Fruit fly (Drosophila melanogaster) whole organism, embryonic: ENCODE measurements around the gene CG6688.

Experiments
- Abd-B ChIP-seq: fragments of 200-800 bp; sonication (Bioruptor generic); optimal IDR thresholded peaks from 2 replicates; lab custom pipeline; 2018; ENCODE audit warnings: missing biosample characterization, mild to moderate bottlenecking, missing genetic modification characterization, moderate library complexity
- B-H1 ChIP-seq: fragments of 200-800 bp; sonication (Bioruptor generic); IDR thresholded peaks from 3 replicates; pipeline ENCODE4 v1.3.6; 2022; ENCODE audit warnings: missing biosample characterization, missing genetic modification characterization
- C15 ChIP-seq: fragments of 200-800 bp; sonication (Bioruptor generic); IDR thresholded peaks from 3 replicates; pipeline ENCODE4 v1.3.6; 2022; ENCODE audit warnings: missing biosample characterization, missing genetic modification characterization
- CG10209 ChIP-seq: fragments of 200-800 bp; sonication (Bioruptor generic); optimal IDR thresholded peaks from 3 replicates; lab custom pipeline; 2017; ENCODE audit warnings: missing biosample characterization, mild to moderate bottlenecking, missing genetic modification characterization, missing genetic modification reagents
- CG10267 ChIP-seq: fragments of 200-800 bp; sonication (Bioruptor generic); optimal IDR thresholded peaks from 2 replicates; lab custom pipeline; 2018; ENCODE audit warnings: missing biosample characterization, mild to moderate bottlenecking, missing genetic modification characterization, moderate library complexity
- CG12391 ChIP-seq: fragments of 200-800 bp; sonication (Bioruptor generic); optimal IDR thresholded peaks from 3 replicates; lab custom pipeline; 2018; ENCODE audit warnings: missing biosample characterization, mild to moderate bottlenecking, missing genetic modification characterization, moderate library complexity
- CG13424 ChIP-seq: fragments of 200-800 bp; sonication (Bioruptor generic); optimal IDR thresholded peaks from 2 replicates; lab custom pipeline; 2019; ENCODE audit warnings: missing biosample characterization, mild to moderate bottlenecking, missing genetic modification characterization, moderate library complexity
- CG14860 ChIP-seq: fragments of 200-800 bp; sonication (Bioruptor generic); IDR thresholded peaks from 3 replicates; pipeline ENCODE4 v1.3.6; 2022; ENCODE audit warnings: missing biosample characterization, missing genetic modification characterization; ENCODE audit not compliant: partially characterized antibody
- CG15011 ChIP-seq: fragments of 200-800 bp; sonication (Bioruptor generic); optimal IDR thresholded peaks from 3 replicates; lab custom pipeline; 2018; ENCODE audit warnings: missing biosample characterization, mild to moderate bottlenecking, missing genetic modification characterization
- CG15514 ChIP-seq: fragments of 200-800 bp; sonication (Bioruptor generic); optimal IDR thresholded peaks from 3 replicates; lab custom pipeline; 2017; ENCODE audit warnings: missing biosample characterization, missing genetic modification characterization, mild to moderate bottlenecking, moderate library complexity, missing genetic modification reagents
- CG1602 ChIP-seq: fragments of 200-800 bp; sonication (Bioruptor generic); optimal IDR thresholded peaks from 3 replicates; lab custom pipeline; 2016; ENCODE audit warnings: missing biosample characterization, missing genetic modification characterization
- CG16813 ChIP-seq: fragments of 200-800 bp; sonication (Bioruptor generic); IDR thresholded peaks from 3 replicates; pipeline ENCODE4 v1.3.6; 2022; ENCODE audit warnings: missing biosample characterization, missing genetic modification characterization; ENCODE audit not compliant: partially characterized antibody
- CG2116 ChIP-seq: fragments of 200-800 bp; sonication (Bioruptor generic); optimal IDR thresholded peaks from 3 replicates; lab custom pipeline; 2018; ENCODE audit warnings: missing biosample characterization, mild to moderate bottlenecking, missing genetic modification characterization
- CG2120 ChIP-seq: fragments of 200-800 bp; sonication (Bioruptor generic); optimal IDR thresholded peaks from 3 replicates; lab custom pipeline; 2016; ENCODE audit warnings: missing biosample characterization, missing genetic modification characterization
- CG31365 ChIP-seq: fragments of 200-800 bp; sonication (Bioruptor generic); optimal IDR thresholded peaks from 2 replicates; lab custom pipeline; 2018; ENCODE audit warnings: missing biosample characterization, mild to moderate bottlenecking, missing genetic modification characterization
- CG3163 ChIP-seq: fragments of 200-800 bp; sonication (Bioruptor generic); optimal IDR thresholded peaks from 3 replicates; lab custom pipeline; 2016; ENCODE audit warnings: missing biosample characterization, missing genetic modification characterization
- CG4424 ChIP-seq: fragments of 200-800 bp; sonication (Bioruptor generic); optimal IDR thresholded peaks from 3 replicates; lab custom pipeline; 2016; ENCODE audit warnings: missing biosample characterization, missing genetic modification characterization
- CG4854 ChIP-seq: fragments of 200-800 bp; sonication (Bioruptor generic); optimal IDR thresholded peaks from 2 replicates; lab custom pipeline; 2016; ENCODE audit warnings: missing biosample characterization, missing genetic modification characterization, inconsistent platforms
- CG6765 ChIP-seq: fragments of 200-800 bp; sonication (Bioruptor generic); optimal IDR thresholded peaks from 3 replicates; lab custom pipeline; 2017; ENCODE audit warnings: missing biosample characterization, mild to moderate bottlenecking, missing genetic modification characterization
- CoRest ChIP-seq: fragments of 200-800 bp; sonication (Bioruptor generic); optimal IDR thresholded peaks from 3 replicates; lab custom pipeline; 2018; ENCODE audit warnings: missing biosample characterization, mild to moderate bottlenecking, missing genetic modification characterization, moderate library complexity
- D19A ChIP-seq: fragments of 200-800 bp; optimal IDR thresholded peaks from 3 replicates; lab custom pipeline; 2019; ENCODE audit warnings: missing biosample characterization, mild to moderate bottlenecking, missing genetic modification characterization, moderate library complexity
- Deaf1 ChIP-seq: fragments of 200-800 bp; optimal IDR thresholded peaks from 3 replicates; lab custom pipeline; 2019; ENCODE audit warnings: missing biosample characterization, mild to moderate bottlenecking, missing genetic modification characterization, moderate library complexity
- Dll ChIP-seq: fragments of 200-800 bp; sonication (Bioruptor generic); IDR thresholded peaks from 4 replicates; pipeline ENCODE4 v1.3.6; 2022; ENCODE audit warnings: missing biosample characterization, missing genetic modification characterization; ENCODE audit not compliant: partially characterized antibody
- Dp ChIP-seq: fragments of 200-800 bp; sonication (Bioruptor generic); optimal IDR thresholded peaks from 2 replicates; lab custom pipeline; 2018; ENCODE audit warnings: missing biosample characterization, mild to moderate bottlenecking, missing genetic modification characterization, moderate library complexity
- Ets65A ChIP-seq: fragments of 200-800 bp; sonication (Bioruptor generic); peaks from one replicate; lab custom pipeline; 2016; ENCODE audit warnings: missing biosample characterization, missing genetic modification characterization
- HmgZ ChIP-seq: fragments of 200-800 bp; sonication (Bioruptor generic); optimal IDR thresholded peaks from 2 replicates; lab custom pipeline; 2018; ENCODE audit warnings: missing biosample characterization, mild to moderate bottlenecking, missing genetic modification characterization
- Hr39 ChIP-seq: fragments of >200 bp; optimal IDR thresholded peaks from 2 replicates; lab custom pipeline; 2017
- Opbp ChIP-seq: fragments of 200-800 bp; sonication (Bioruptor generic); IDR thresholded peaks from 3 replicates; pipeline ENCODE4 v1.3.6; 2022; ENCODE audit warnings: missing biosample characterization, missing genetic modification characterization; ENCODE audit not compliant: partially characterized antibody
- Sin3A ChIP-seq: fragments of >200 bp; optimal IDR thresholded peaks from 2 replicates; lab custom pipeline; 2018
- chn ChIP-seq: fragments of 200-800 bp; sonication (Bioruptor generic); optimal IDR thresholded peaks from 2 replicates; lab custom pipeline; 2016; ENCODE audit warnings: missing biosample characterization, missing genetic modification characterization
- crp ChIP-seq, 2 experiments: fragments of 200-800 bp; sonication (Bioruptor generic); optimal IDR thresholded peaks; 2 replicates in 1 of 2; 3 replicates in 1 of 2; lab custom pipeline; 2017; ENCODE audit warnings: missing biosample characterization in 2 of 2, missing genetic modification characterization in 2 of 2, mild to moderate bottlenecking in 1 of 2, moderate library complexity in 1 of 2
- dan ChIP-seq: fragments of 200-800 bp; sonication (Bioruptor generic); IDR thresholded peaks from 2 replicates; pipeline ENCODE4 v1.3.6; 2022; ENCODE audit warnings: missing biosample characterization, missing genetic modification characterization
- dmrt99B ChIP-seq: fragments of 200-800 bp; sonication (Bioruptor generic); optimal IDR thresholded peaks from 2 replicates; lab custom pipeline; 2018; ENCODE audit warnings: missing biosample characterization, mild to moderate bottlenecking, missing genetic modification characterization, moderate library complexity
- fd3F ChIP-seq: fragments of 200-800 bp; sonication (Bioruptor generic); optimal IDR thresholded peaks from 2 replicates; lab custom pipeline; 2018; ENCODE audit warnings: missing biosample characterization, mild to moderate bottlenecking, missing genetic modification characterization, moderate library complexity
- fu2 ChIP-seq: fragments of 200-800 bp; sonication (Bioruptor generic); optimal IDR thresholded peaks from 2 replicates; lab custom pipeline; 2016; ENCODE audit warnings: missing biosample characterization, missing genetic modification characterization
- gce ChIP-seq: fragments of 200-800 bp; sonication (Bioruptor generic); IDR thresholded peaks from 3 replicates; pipeline ENCODE4 v1.3.6; 2022; ENCODE audit warnings: missing biosample characterization, missing genetic modification characterization
- gfzf ChIP-seq: fragments of 200-800 bp; sonication (Bioruptor generic); optimal IDR thresholded peaks from 2 replicates; lab custom pipeline; 2016; ENCODE audit warnings: missing biosample characterization, mild to moderate bottlenecking, missing genetic modification characterization, moderate library complexity
- lilli ChIP-seq: fragments of 200-800 bp; sonication (Bioruptor generic); optimal IDR thresholded peaks from 3 replicates; lab custom pipeline; 2016; ENCODE audit warnings: missing biosample characterization, missing genetic modification characterization
- nerfin-2 ChIP-seq: fragments of 200-800 bp; sonication (Bioruptor generic); IDR thresholded peaks from 2 replicates; pipeline ENCODE4 v1.3.6; 2022; ENCODE audit warnings: missing biosample characterization, missing genetic modification characterization; ENCODE audit not compliant: partially characterized antibody
- pfk ChIP-seq: fragments of 200-800 bp; sonication (Bioruptor generic); optimal IDR thresholded peaks from 2 replicates; lab custom pipeline; 2018; ENCODE audit warnings: missing biosample characterization, mild to moderate bottlenecking, missing genetic modification characterization, moderate library complexity
- pnt ChIP-seq: fragments of 200-800 bp; sonication (Bioruptor generic); optimal IDR thresholded peaks from 3 replicates; lab custom pipeline; 2016; ENCODE audit warnings: missing biosample characterization, missing genetic modification characterization
- pzg ChIP-seq: fragments of 200-800 bp; sonication (Bioruptor generic); optimal IDR thresholded peaks from 3 replicates; lab custom pipeline; 2018; ENCODE audit warnings: missing biosample characterization, mild to moderate bottlenecking, missing genetic modification characterization, moderate library complexity
- sens ChIP-seq: fragments of 200-800 bp; sonication (Bioruptor generic); peaks from one replicate; lab custom pipeline; 2016; ENCODE audit warnings: missing biosample characterization, missing genetic modification characterization
- sens-2 ChIP-seq: fragments of 200-800 bp; sonication (Bioruptor generic); IDR thresholded peaks from 2 replicates; pipeline ENCODE4 v1.3.6; 2022; ENCODE audit warnings: missing biosample characterization, missing genetic modification characterization
- slbo ChIP-seq: fragments of 200-800 bp; sonication (Bioruptor generic); IDR thresholded peaks from 2 replicates; pipeline ENCODE4 v1.3.6; 2022; ENCODE audit warnings: missing biosample characterization, missing genetic modification characterization
- tap ChIP-seq: fragments of 200-800 bp; optimal IDR thresholded peaks from 3 replicates; lab custom pipeline; 2019; ENCODE audit warnings: missing biosample characterization, mild to moderate bottlenecking, missing genetic modification characterization, moderate library complexity
- tgo ChIP-seq: fragments of 200-800 bp; sonication (Bioruptor generic); IDR thresholded peaks from 3 replicates; pipeline ENCODE4 v1.3.6; 2022; ENCODE audit warnings: missing biosample characterization, missing genetic modification characterization
- tin ChIP-seq: fragments of 200-800 bp; sonication (Bioruptor generic); optimal IDR thresholded peaks from 3 replicates; lab custom pipeline; 2016; ENCODE audit warnings: missing biosample characterization, missing genetic modification characterization
- tio ChIP-seq: fragments of 200-800 bp; sonication (Bioruptor generic); optimal IDR thresholded peaks from 2 replicates; lab custom pipeline; 2017; ENCODE audit warnings: missing biosample characterization, missing genetic modification characterization, inconsistent platforms
- twi ChIP-seq: fragments of 200-800 bp; optimal IDR thresholded peaks from 2 replicates; lab custom pipeline; 2019; ENCODE audit warnings: missing biosample characterization, mild to moderate bottlenecking, missing genetic modification characterization, moderate library complexity
- zf30C ChIP-seq: fragments of 200-800 bp; sonication (Bioruptor generic); optimal IDR thresholded peaks from 3 replicates; lab custom pipeline; 2018; ENCODE audit warnings: missing biosample characterization, mild to moderate bottlenecking, missing genetic modification characterization

The CG6688 gene

DNA sequence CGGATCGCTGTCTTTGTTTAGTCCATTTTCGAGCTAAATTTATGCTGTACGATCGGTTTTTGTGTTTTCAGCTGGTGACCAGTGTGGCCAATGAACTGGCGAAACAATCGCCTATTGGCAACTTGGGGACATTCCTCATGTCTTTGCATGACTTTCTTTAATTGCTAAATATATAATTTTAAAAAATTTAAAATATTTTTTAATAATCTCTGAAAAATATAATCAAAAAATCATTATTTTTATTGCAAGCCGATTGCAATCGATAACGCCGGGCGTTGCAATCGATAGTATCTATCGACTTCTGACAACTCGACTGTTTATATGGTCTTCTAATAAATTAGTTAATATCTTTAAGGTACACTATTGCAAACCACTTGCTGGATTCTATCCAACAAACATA lies 49.0 kb downstream of the CG6688 start, which contains the start of the genes sav and Ublcp1 (continued):
- no peak for TF ChIP-seq CG6765 (GFP tag; lab: Kevin White, UChicago)
- no peak for TF ChIP-seq B-H1 (GFP tag; lab: Robert Waterston, UW)
- TF ChIP-seq CG2120 (GFP tag; lab: Kevin White, UChicago): peak; percentile 32
- peak; percentile 53 for TF ChIP-seq CoRest (tag; lab: Kevin White, UChicago)
- no peak for TF ChIP-seq CG4854
- no peak for TF ChIP-seq fu2
- peak; percentile 78 for TF ChIP-seq CG2116 (GFP tag; lab: Kevin White, UChicago)
- TF ChIP-seq Deaf1: peak; percentile 21
- TF ChIP-seq crp (GFP tag; optimal IDR thresholded peaks at IDR 0.05; lab: Kevin White, UChicago): peak in 1 of 2 experiments; percentile 76
- TF ChIP-seq Opbp (GFP tag; lab: Robert Waterston, UW): peak; percentile 88
- TF ChIP-seq Dp: peak; percentile 36
- TF ChIP-seq pzg: peak; percentile 33
- peak; percentile 44 for TF ChIP-seq tin
- TF ChIP-seq D19A (tag; lab: Kevin White, UChicago): no peak
- peak; percentile 20 for TF ChIP-seq CG4424 (GFP tag; lab: Kevin White, UChicago)
- TF ChIP-seq pnt (GFP tag; lab: Kevin White, UChicago): no peak
- peak; percentile 19 for TF ChIP-seq CG1602 (GFP tag; lab: Kevin White, UChicago)
- peak; percentile 53 for TF ChIP-seq Abd-B (GFP tag; lab: Kevin White, UChicago)
- no peak for TF ChIP-seq pfk
- no peak for TF ChIP-seq CG31365 (tag; lab: Kevin White, UChicago)
- peak; percentile 1 for TF ChIP-seq Sin3A (lab: Kevin White, UChicago)
- TF ChIP-seq slbo: peak; percentile 11; the same call in 1 of the 2 replicates
- TF ChIP-seq sens (GFP tag; lab: Kevin White, UChicago): peak; percentile 49
- no peak for TF ChIP-seq CG15011 (GFP tag; lab: Kevin White, UChicago)
- peak; percentile 6 for TF ChIP-seq chn (GFP tag; lab: Kevin White, UChicago)
- TF ChIP-seq Dll (GFP tag; lab: Robert Waterston, UW): peak; percentile 95
- TF ChIP-seq twi (tag; lab: Kevin White, UChicago): peak; percentile 16
- TF ChIP-seq dan (GFP tag; lab: Robert Waterston, UW): no peak
- TF ChIP-seq dmrt99B (tag; lab: Kevin White, UChicago): no peak
- peak; percentile 84 for TF ChIP-seq CG14860 (GFP tag; lab: Robert Waterston, UW)
- TF ChIP-seq gce (GFP tag; lab: Robert Waterston, UW): no peak
- TF ChIP-seq CG3163 (GFP tag; lab: Kevin White, UChicago): no peak
- TF ChIP-seq CG16813 (GFP tag; lab: Robert Waterston, UW): peak; percentile 91
- peak; percentile 17 for TF ChIP-seq CG10209 (GFP tag; lab: Kevin White, UChicago)
- 0 out of 3 replicates have a peak, but pooled peaks have one; percentile 14 for TF ChIP-seq tgo (GFP tag; lab: Robert Waterston, UW)
- TF ChIP-seq tap (tag; lab: Kevin White, UChicago): peak; percentile 17
- peak; percentile 11 for TF ChIP-seq HmgZ
- peak; percentile 60 for TF ChIP-seq gfzf (GFP tag; lab: Kevin White, UChicago)
- TF ChIP-seq CG12391 (tag; lab: Kevin White, UChicago): peak; percentile 65
- no peak for TF ChIP-seq sens-2 (GFP tag; lab: Robert Waterston, UW)
- TF ChIP-seq C15 (GFP tag; lab: Robert Waterston, UW): no peak
- TF ChIP-seq Ets65A: peak; percentile 36
- peak; percentile 27 for TF ChIP-seq lilli (GFP tag; lab: Kevin White, UChicago)
- peak; percentile 64 for TF ChIP-seq CG10267
- TF ChIP-seq fd3F (GFP tag; lab: Kevin White, UChicago): no peak
- no peak for TF ChIP-seq zf30C (GFP tag; lab: Kevin White, UChicago)
- peak; percentile 46 for TF ChIP-seq CG15514
- no peak for TF ChIP-seq CG13424 (tag; lab: Kevin White, UChicago)
- TF ChIP-seq tio (GFP tag; lab: Kevin White, UChicago): no peak
- TF ChIP-seq Hr39: no peak
- TF ChIP-seq nerfin-2 (GFP tag; lab: Robert Waterston, UW): peak; percentile 82
